Worm (Caenorhabditis elegans): ENCODE measurements around the gene rpl-15.

ce11 chrIV:670455-670854 lies 16.1 kb upstream of the rpl-15 start, which contains the start of gene K11H12.11:
- TF ChIP-seq nhr-21 (tag; optimal IDR thresholded peaks at IDR 0.05) (no peak), nhr-12 (tag; optimal IDR thresholded peaks at IDR 0.05) (no peak), R02D3.7 (tag; optimal IDR thresholded peaks at IDR 0.05) (no peak), unc-39 (tag; optimal IDR thresholded peaks at IDR 0.05) (no peak), lsy-2 (tag; optimal IDR thresholded peaks at IDR 0.05) (no peak), snpc-4 (tag; optimal IDR thresholded peaks at IDR 0.05) (no peak), mdl-1 (tag; optimal IDR thresholded peaks at IDR 0.05) (no peak), peb-1 (tag; optimal IDR thresholded peaks at IDR 0.05) (no peak), lin-13 (GFP tag; optimal IDR thresholded peaks at IDR 0.05) (no peak), ztf-4 (tag; optimal IDR thresholded peaks at IDR 0.05) (no peak)
